Worm (Caenorhabditis elegans) whole organism, L4 larva: ENCODE data around the gene pqn-2.
A peak's percentile ranks its signal among the peaks of the same experiment; 100 is the strongest.

Experiments used
- F44E2.7 ChIP-seq: fragments of 200-800 bp; sonication (Bioruptor generic); IDR thresholded peaks from 2 replicates; pipeline ENCODE4 v2.1.2; 2022; ENCODE audit warnings: missing genetic modification characterization, missing compliant biosample characterization
- R02D3.7 ChIP-seq: fragments of 150-350 bp; sonication (generic microtip); optimal IDR thresholded peaks from 3 replicates; lab custom pipeline; 2014; ENCODE audit warnings: missing biosample characterization, missing genetic modification characterization
- T26A8.4 ChIP-seq: fragments of 200-800 bp; sonication (Bioruptor generic); IDR thresholded peaks from 2 replicates; pipeline ENCODE4 v1.3.6; 2022; ENCODE audit warnings: missing genetic modification characterization, missing compliant biosample characterization
- Y48G9A.11 ChIP-seq: fragments of 200-800 bp; sonication (Bioruptor generic); IDR thresholded peaks from 2 replicates; pipeline ENCODE4 v1.3.6; 2022; ENCODE audit warnings: missing genetic modification reagents, missing genetic modification characterization, missing compliant biosample characterization
- aha-1 ChIP-seq: fragments of 150-350 bp; peaks from one replicate; lab custom pipeline; 2014; ENCODE audit warnings: missing biosample characterization, missing genetic modification characterization
- ceh-20 ChIP-seq: fragments of 200-800 bp; sonication (Bioruptor generic); IDR thresholded peaks from 2 replicates; pipeline ENCODE4 v1.3.6; 2022; ENCODE audit warnings: missing genetic modification reagents, missing genetic modification characterization, missing compliant biosample characterization
- daf-16 ChIP-seq, 3 experiments: sonication (generic microtip); optimal IDR thresholded peaks; 2 replicates each; lab custom pipeline; 2016 to 2017; ENCODE audit warnings: missing genetic modification characterization in 3 of 3, missing genetic modification reagents in 3 of 3, mild to moderate bottlenecking in 2 of 3, missing compliant biosample characterization in 2 of 3, missing biosample characterization in 1 of 3, moderate library complexity in 1 of 3
- dmd-6 ChIP-seq: fragments of 200-800 bp; sonication (Bioruptor generic); IDR thresholded peaks from 2 replicates; pipeline ENCODE4 v1.3.6; 2022; ENCODE audit warnings: missing genetic modification reagents, missing genetic modification characterization, missing compliant biosample characterization
- dmd-8 ChIP-seq: fragments of 200-800 bp; sonication (Bioruptor generic); IDR thresholded peaks from 2 replicates; pipeline ENCODE4 v1.3.6; 2022; ENCODE audit warnings: missing genetic modification characterization, missing compliant biosample characterization
- dmd-9 ChIP-seq: fragments of 200-800 bp; sonication (Bioruptor generic); IDR thresholded peaks from 2 replicates; pipeline ENCODE4 v1.3.6; 2022; ENCODE audit warnings: missing genetic modification reagents, missing genetic modification characterization, missing compliant biosample characterization
- dve-1 ChIP-seq: sonication (generic microtip); optimal IDR thresholded peaks from 2 replicates; lab custom pipeline; 2017; ENCODE audit warnings: antibody characterized with exemption, mild to moderate bottlenecking, missing genetic modification characterization, missing compliant biosample characterization; ENCODE audit not compliant: insufficient read depth
- gei-8 ChIP-seq: fragments of 200-800 bp; sonication (Bioruptor generic); optimal IDR thresholded peaks from 2 replicates; lab custom pipeline; 2018; ENCODE audit warnings: mild to moderate bottlenecking, missing genetic modification characterization, missing compliant biosample characterization
- hlh-11 ChIP-seq: fragments of 200-800 bp; sonication (Bioruptor generic); optimal IDR thresholded peaks from 2 replicates; lab custom pipeline; 2018; ENCODE audit warnings: mild to moderate bottlenecking, missing genetic modification characterization, missing compliant biosample characterization
- hlh-30 ChIP-seq: sonication (generic microtip); optimal IDR thresholded peaks from 2 replicates; lab custom pipeline; 2017; ENCODE audit warnings: antibody characterized with exemption, mild to moderate bottlenecking, missing genetic modification characterization, missing compliant biosample characterization; ENCODE audit not compliant: insufficient read depth
- lin-1 ChIP-seq: fragments of 200-800 bp; sonication (Bioruptor generic); IDR thresholded peaks from 2 replicates; pipeline ENCODE4 v1.3.6; 2022; ENCODE audit warnings: missing genetic modification reagents, missing genetic modification characterization, missing compliant biosample characterization
- lin-13 ChIP-seq: fragments of 150-350 bp; optimal IDR thresholded peaks from 2 replicates; lab custom pipeline; 2014; ENCODE audit warnings: missing biosample characterization, missing genetic modification reagents, missing genetic modification characterization
- mdl-1 ChIP-seq, 2 experiments: fragments of 150-350 bp in 1 of 2; sonication (generic microtip) in 1 of 2; optimal IDR thresholded peaks; 2 replicates each; lab custom pipeline; 2014 to 2017; ENCODE audit warnings: missing biosample characterization in 2 of 2, missing genetic modification characterization in 2 of 2
- nhr-10 ChIP-seq: fragments of 150-350 bp; optimal IDR thresholded peaks from 2 replicates; lab custom pipeline; 2014; ENCODE audit warnings: missing biosample characterization, missing genetic modification characterization
- nhr-111 ChIP-seq: fragments of 200-800 bp; sonication (Bioruptor generic); optimal IDR thresholded peaks from 2 replicates; lab custom pipeline; 2018; ENCODE audit warnings: mild to moderate bottlenecking, missing genetic modification characterization, missing compliant biosample characterization
- nhr-28 ChIP-seq: fragments of 150-350 bp; optimal IDR thresholded peaks from 2 replicates; lab custom pipeline; 2014; ENCODE audit warnings: missing biosample characterization, missing genetic modification characterization
- nhr-41 ChIP-seq: fragments of 200-800 bp; sonication (Bioruptor generic); IDR thresholded peaks from 2 replicates; pipeline ENCODE4 v1.3.6; 2022; ENCODE audit warnings: missing genetic modification reagents, missing genetic modification characterization, missing compliant biosample characterization
- nhr-48 ChIP-seq: sonication (generic microtip); optimal IDR thresholded peaks from 2 replicates; lab custom pipeline; 2016; ENCODE audit warnings: mild to moderate bottlenecking, missing genetic modification characterization, missing compliant biosample characterization
- nhr-77 ChIP-seq: fragments of 150-350 bp; optimal IDR thresholded peaks from 2 replicates; lab custom pipeline; 2014; ENCODE audit warnings: missing biosample characterization, missing genetic modification characterization
- pha-4 ChIP-seq, 2 experiments: fragments of 150-350 bp in 1 of 2; fragments of 200-800 bp in 1 of 2; sonication (Bioruptor generic) in 1 of 2; IDR thresholded peaks in 1 of 2; optimal IDR thresholded peaks in 1 of 2; 2 replicates each; pipeline versions ENCODE4 v1.3.6 to Lab custom; 2014 to 2022; ENCODE audit warnings: missing genetic modification characterization in 2 of 2, missing genetic modification reagents in 2 of 2, missing biosample characterization in 1 of 2, missing compliant biosample characterization in 1 of 2
- php-3 ChIP-seq: fragments of 200-800 bp; sonication (Bioruptor generic); IDR thresholded peaks from 2 replicates; pipeline ENCODE4 v1.3.6; 2022; ENCODE audit warnings: missing genetic modification reagents, missing genetic modification characterization, missing compliant biosample characterization
- pqm-1 ChIP-seq: sonication (generic microtip); optimal IDR thresholded peaks from 2 replicates; lab custom pipeline; 2017; ENCODE audit warnings: missing biosample characterization, missing genetic modification characterization
- saeg-2 ChIP-seq: fragments of 200-800 bp; sonication (Bioruptor generic); IDR thresholded peaks from 2 replicates; pipeline ENCODE4 v1.3.6; 2022; ENCODE audit warnings: missing genetic modification reagents, missing genetic modification characterization, missing compliant biosample characterization
- spr-1 ChIP-seq: sonication (generic microtip); optimal IDR thresholded peaks from 2 replicates; lab custom pipeline; 2016; ENCODE audit warnings: mild to moderate bottlenecking, missing genetic modification characterization, missing compliant biosample characterization
- unc-39 ChIP-seq: sonication (generic microtip); optimal IDR thresholded peaks from 2 replicates; lab custom pipeline; 2017; ENCODE audit warnings: missing biosample characterization, missing genetic modification characterization
- unc-62 ChIP-seq, 3 experiments: fragments of 150-350 bp in 1 of 3; sonication (generic microtip); optimal IDR thresholded peaks in 2 of 3; peaks in 1 of 3; 1 replicate in 1 of 3; 2 replicates in 2 of 3; lab custom pipeline; 2014 to 2017; ENCODE audit warnings: missing biosample characterization in 3 of 3, missing genetic modification characterization in 3 of 3, missing genetic modification reagents in 3 of 3, missing genotype in 1 of 3
- zag-1 ChIP-seq: fragments of 150-350 bp; optimal IDR thresholded peaks from 2 replicates; lab custom pipeline; 2014; ENCODE audit warnings: missing biosample characterization, missing genetic modification characterization
- ztf-7 ChIP-seq: fragments of 150-350 bp; optimal IDR thresholded peaks from 2 replicates; lab custom pipeline; 2014; ENCODE audit warnings: missing biosample characterization, missing genetic modification characterization

pqn-2 gene

ce11 chrV:10399290-10399689, 17.0 kb downstream of the pqn-2 start:
- TF ChIP-seq pha-4 (GFP tag; IDR thresholded peaks at IDR 0.05; lab: Robert Waterston, UW), result 0 out of 2 replicates have a peak, but pooled peaks have one; percentile 24
- no peak for TF ChIP-seq pha-4 (tag; optimal IDR thresholded peaks at IDR 0.05; lab: Kevin White, UChicago)
- TF ChIP-seq ztf-7 (tag; lab: Kevin White, UChicago), result peak; percentile 51
- TF ChIP-seq dve-1 (tag; lab: Kevin White, UChicago), result peak; percentile 91
- peak in 1 of 2 experiments; percentile 19 for TF ChIP-seq mdl-1 (tag; optimal IDR thresholded peaks at IDR 0.05; lab: Kevin White, UChicago)
- TF ChIP-seq nhr-28, result peak; percentile 90
- TF ChIP-seq nhr-10, result peak; percentile 42
- TF ChIP-seq ceh-20, result no peak
- peak; percentile 76 for TF ChIP-seq hlh-11 (tag; lab: Kevin White, UChicago)
- TF ChIP-seq F44E2.7 (GFP tag; lab: Robert Waterston, UW), result no peak
- peak; percentile 90 for TF ChIP-seq pqm-1
- peak; percentile 69 for TF ChIP-seq hlh-30 (tag; lab: Kevin White, UChicago)
- TF ChIP-seq daf-16 (GFP tag; optimal IDR thresholded peaks at IDR 0.05; lab: Kevin White, UChicago), result no peak
- TF ChIP-seq daf-16 (tag; optimal IDR thresholded peaks at IDR 0.05; lab: Kevin White, UChicago), result peak; percentile 84
- TF ChIP-seq nhr-77 (tag; lab: Kevin White, UChicago), result peak; percentile 89
- TF ChIP-seq dmd-6 (GFP tag; lab: Robert Waterston, UW), result peak; percentile 93
- no peak for TF ChIP-seq lin-1 (GFP tag; lab: Robert Waterston, UW)
- peak; percentile 56 for TF ChIP-seq aha-1 (tag; lab: Kevin White, UChicago)
- TF ChIP-seq php-3, result 0 out of 2 replicates have a peak, but pooled peaks have one; percentile 32
- TF ChIP-seq dmd-9 (GFP tag; lab: Robert Waterston, UW), result no peak

DNA sequence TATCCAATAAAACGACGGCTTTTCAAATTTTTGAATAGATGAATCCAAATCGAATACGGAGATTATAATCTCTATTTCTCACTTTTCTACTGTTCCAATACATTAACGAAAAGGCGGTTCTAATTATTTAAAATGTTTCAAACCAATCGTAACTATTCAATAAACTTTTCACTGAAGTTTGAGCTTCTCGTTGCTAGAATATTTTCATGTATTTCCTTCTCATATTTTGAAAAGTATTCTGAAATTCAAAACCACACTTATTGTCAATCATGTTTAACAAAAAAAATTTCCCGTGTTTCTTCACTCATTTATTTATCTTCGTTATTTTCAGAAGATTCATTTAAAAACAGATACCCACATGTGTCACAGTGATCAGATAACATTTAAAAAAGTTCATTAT, 20.6 kb downstream of the pqn-2 start, which contains the start of gene F15H10.8:
TSS of gene F15H10.8 (minus strand) at position 101 of the 400 bp plus-strand sequence.
- peak in 1 of 2 experiments; percentile 31 for TF ChIP-seq unc-62 (GFP tag; optimal IDR thresholded peaks at IDR 0.05 in 1 of 2; lab: Kevin White, UChicago)
- no peak for TF ChIP-seq unc-62 (tag; optimal IDR thresholded peaks at IDR 0.05; lab: Kevin White, UChicago)
- no peak for TF ChIP-seq dmd-8

- TF ChIP-seq nhr-28 (peak; percentile 58), gei-8 (no peak), unc-39 (tag; lab: Kevin White, UChicago) (no peak), dmd-8 (no peak), pqm-1 (peak; percentile 46), aha-1 (tag; lab: Kevin White, UChicago) (peak; percentile 43), dmd-6 (GFP tag; lab: Robert Waterston, UW) (peak; percentile 61)
- TF ChIP-seq, all 104 proteins: peak for 4
Observed at ce11 chrV:10404701-10405100, 22.5 kb downstream of the pqn-2 start.

DNA sequence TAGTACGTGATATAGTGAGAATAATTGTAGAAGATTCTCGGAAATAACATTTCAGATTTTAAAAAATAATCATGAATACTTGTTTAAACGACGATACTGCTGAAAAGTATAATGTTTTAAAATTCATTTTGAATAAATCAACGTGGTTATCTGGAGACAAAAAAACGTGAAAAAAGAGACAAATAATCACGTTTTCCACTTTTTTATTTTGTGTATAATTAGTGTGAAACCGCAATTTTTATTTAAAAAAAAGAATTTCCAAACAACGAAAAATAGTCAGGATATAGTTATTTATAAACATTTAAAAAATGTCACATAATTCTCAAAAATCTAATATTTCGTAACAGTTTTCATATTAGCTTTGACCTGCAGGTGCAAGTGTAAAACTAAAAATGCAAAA, 24.1 kb downstream of the pqn-2 start, which contains the start of gene F15H10.7:
TSS of gene F15H10.7 (minus strand) at position 101 of the 400 bp plus-strand sequence.
- TF ChIP-seq nhr-41 (GFP tag; lab: Robert Waterston, UW) (no peak), lin-13 (no peak), nhr-111 (GFP tag; lab: Kevin White, UChicago) (no peak), hlh-11 (tag; lab: Kevin White, UChicago) (no peak), spr-1 (tag; lab: Kevin White, UChicago) (no peak), saeg-2 (GFP tag; lab: Robert Waterston, UW) (no peak)

ce11 chrV:10410030-10410713, 27.9 kb downstream of the pqn-2 start, which contains the start of gene F15H10.12:
Gene F15H10.12, minus strand, starts transcription at chrV:10410080.
- TF ChIP-seq R02D3.7 (tag; lab: Kevin White, UChicago), result no peak
- no peak for TF ChIP-seq nhr-48
- no peak for TF ChIP-seq php-3
- TF ChIP-seq nhr-77 (tag; lab: Kevin White, UChicago), result no peak
- TF ChIP-seq aha-1 (tag; lab: Kevin White, UChicago), result peak; percentile 92
- no peak for TF ChIP-seq Y48G9A.11
- no peak for TF ChIP-seq zag-1
- TF ChIP-seq T26A8.4 (GFP tag; lab: Robert Waterston, UW), result no peak
- TF ChIP-seq lin-13, result no peak
